Worm (Caenorhabditis elegans): Measurements from ENCODE around the gene fut-5.
"Not testable (repeated sequence)": the region's sequence is repeated elsewhere in the genome, so short reads cannot be mapped to it uniquely, and the experiment has no call there.

Gene fut-5

ce11 chrII:4667572-4667971 lies at the start of gene fut-5:
fut-5 (minus strand) TSS chrII:4667672.
- no peak for TF ChIP-seq unc-62 (GFP tag; optimal IDR thresholded peaks at IDR 0.05)

- TF ChIP-seq unc-62 (GFP tag; optimal IDR thresholded peaks at IDR 0.05), result no peak
Measured at ce11 chrII:4715676-4716075, 48.2 kb upstream of the fut-5 start, which contains the start of gene F41C3.8. F41C3.8 (plus strand) TSS chrII:4716046.

ce11 chrII:4710813-4711212 lies 43.3 kb upstream of the fut-5 start:
- TF ChIP-seq unc-62 (GFP tag; optimal IDR thresholded peaks at IDR 0.05), result no peak

ce11 chrII:4710120-4710519 lies 42.6 kb upstream of the fut-5 start, which contains the start of gene tag-151:
tag-151 (plus strand) TSS chrII:4710277.
- TF ChIP-seq unc-62 (GFP tag; optimal IDR thresholded peaks at IDR 0.05), result no peak

- no peak for TF ChIP-seq unc-62 (GFP tag; optimal IDR thresholded peaks at IDR 0.05)
Measured at ce11 chrII:4706359-4706871, 38.9 kb upstream of the fut-5 start, which contains the start of the genes F10G7.9 and tsn-1. F10G7.9 (minus strand) TSS chrII:4706485. tsn-1 (plus strand) TSS chrII:4706821.

ce11 chrII:4703011-4703410 lies 35.5 kb upstream of the fut-5 start:
- no peak for TF ChIP-seq unc-62 (GFP tag; optimal IDR thresholded peaks at IDR 0.05)

- not testable (repeated sequence) for TF ChIP-seq unc-62 (GFP tag; optimal IDR thresholded peaks at IDR 0.05)
Measured at ce11 chrII:4701482-4702119, 34.1 kb upstream of the fut-5 start, which contains the start of gene unc-85. unc-85 (plus strand) TSS chrII:4702069.

ce11 chrII:4698266-4698771 lies 30.8 kb upstream of the fut-5 start, which contains the start of the genes rpn-5 and scc-1:
rpn-5 (minus strand) TSS chrII:4698427.
scc-1 (plus strand) TSS chrII:4698721.
- no peak for TF ChIP-seq unc-62 (GFP tag; optimal IDR thresholded peaks at IDR 0.05)

ce11 chrII:4696055-4696454 lies 28.6 kb upstream of the fut-5 start:
- no peak for TF ChIP-seq unc-62 (GFP tag; optimal IDR thresholded peaks at IDR 0.05)

ce11 chrII:4693129-4693528 lies 25.7 kb upstream of the fut-5 start, which contains the start of gene F10G7.5:
F10G7.5 (plus strand) TSS chrII:4693414.
- no peak for TF ChIP-seq unc-62 (GFP tag; optimal IDR thresholded peaks at IDR 0.05)

- no peak for TF ChIP-seq unc-62 (GFP tag; optimal IDR thresholded peaks at IDR 0.05)
Measured at ce11 chrII:4689477-4689876, 22.0 kb upstream of the fut-5 start, which contains the start of gene F10G7.12. F10G7.12 (plus strand) TSS chrII:4689777.

- no peak for TF ChIP-seq unc-62 (GFP tag; optimal IDR thresholded peaks at IDR 0.05)
Measured at ce11 chrII:4686941-4687340, 19.5 kb upstream of the fut-5 start, which contains the start of gene sre-39. sre-39 (plus strand) TSS chrII:4687241.

ce11 chrII:4684852-4685251 lies 17.4 kb upstream of the fut-5 start:
- no peak for TF ChIP-seq unc-62 (GFP tag; optimal IDR thresholded peaks at IDR 0.05)

- TF ChIP-seq unc-62 (GFP tag; optimal IDR thresholded peaks at IDR 0.05), result no peak
Measured at ce11 chrII:4683693-4684092, 16.2 kb upstream of the fut-5 start, which contains the start of gene sre-40. sre-40 (minus strand) TSS chrII:4683793.

- no peak for TF ChIP-seq unc-62 (GFP tag; optimal IDR thresholded peaks at IDR 0.05)
Measured at ce11 chrII:4681391-4681790, 13.9 kb upstream of the fut-5 start, which contains the start of gene T05A7.7. T05A7.7 (minus strand) TSS chrII:4681491.

ce11 chrII:4677916-4678315 lies 10.4 kb upstream of the fut-5 start, which contains the start of gene T05A7.1:
T05A7.1 (plus strand) TSS chrII:4678216.
- no peak for TF ChIP-seq unc-62 (GFP tag; optimal IDR thresholded peaks at IDR 0.05)

- TF ChIP-seq unc-62 (GFP tag; optimal IDR thresholded peaks at IDR 0.05), result no peak
Measured at ce11 chrII:4676241-4676640, 8.8 kb upstream of the fut-5 start.
